Fruit fly (Drosophila melanogaster): ENCODE results near the gene CG7330.

CG7330 gene

DNA sequence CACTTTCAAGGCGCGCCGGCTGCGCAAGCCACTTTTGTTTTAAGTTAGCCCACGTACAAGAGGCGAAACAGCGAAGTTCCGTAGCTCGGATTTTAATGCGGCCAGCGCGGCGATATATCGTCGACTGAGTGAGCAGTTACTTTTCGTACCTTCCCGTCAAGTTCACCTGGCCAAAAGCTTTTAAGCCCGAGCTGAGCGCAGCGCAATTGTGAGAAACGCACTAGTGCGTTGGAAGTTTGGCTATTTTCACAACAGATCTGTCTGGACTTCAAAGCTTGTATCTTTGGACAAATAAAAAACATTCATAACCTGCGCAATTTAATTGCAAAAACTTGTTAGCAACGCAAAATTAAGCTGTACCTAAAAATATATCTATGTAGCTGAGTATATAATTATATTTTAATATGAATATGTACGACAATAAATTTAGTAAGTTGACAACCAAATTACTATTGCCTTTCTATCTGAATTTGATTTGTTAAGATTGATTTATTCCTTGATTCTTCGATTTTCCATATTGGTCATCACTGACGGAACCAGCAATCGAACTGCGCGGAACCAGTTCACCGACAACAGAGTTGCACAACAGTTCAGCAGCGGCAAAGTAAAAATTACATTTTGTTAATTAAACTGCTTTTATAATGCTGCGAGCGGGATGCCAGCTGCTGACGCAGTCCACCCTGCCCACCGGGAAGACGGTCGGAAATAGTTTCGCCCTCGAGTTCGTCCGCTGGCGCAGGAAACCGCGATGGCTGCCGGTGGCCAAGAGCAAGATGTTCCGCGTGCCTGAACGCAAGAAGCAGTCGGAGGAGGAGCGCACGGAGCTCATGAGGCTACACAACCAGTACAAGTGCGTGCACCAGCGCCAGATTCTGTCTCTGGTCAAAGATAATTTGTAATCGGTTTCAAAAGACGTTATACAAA lies 42.4 kb upstream of the CG7330 start, which contains the start of the genes CG13698 and mRpS26 (continued):
- TF ChIP-seq CG31441 (GFP tag; IDR thresholded peaks at IDR 0.05) (peak; percentile 83), grau (tag; optimal IDR thresholded peaks at IDR 0.05) (peak; percentile 76), lilli (GFP tag; optimal IDR thresholded peaks at IDR 0.05) (peak; percentile 71), sd (tag; optimal IDR thresholded peaks at IDR 0.05) (peak; percentile 18), Eip74EF (GFP tag; optimal IDR thresholded peaks at IDR 0.05) (no peak), repo (GFP tag; optimal IDR thresholded peaks at IDR 0.05) (peak; percentile 10), CG11456 (GFP tag; IDR thresholded peaks at IDR 0.05) (no peak), Hmr (GFP tag; optimal IDR thresholded peaks at IDR 0.05) (peak; percentile 80), E2f1 (GFP tag; IDR thresholded peaks at IDR 0.05) (0 out of 2 replicates have a peak, but pooled peaks have one; percentile 9), Oli (tag; optimal IDR thresholded peaks at IDR 0.05) (peak; percentile 66), CG6765 (GFP tag; optimal IDR thresholded peaks at IDR 0.05) (peak; percentile 40), Ssrp (tag; optimal IDR thresholded peaks at IDR 0.05) (peak; percentile 72), abd-A (tag; optimal IDR thresholded peaks at IDR 0.05) (peak; percentile 47), bab2 (GFP tag; optimal IDR thresholded peaks at IDR 0.05) (peak; percentile 36), CG4424 (GFP tag; optimal IDR thresholded peaks at IDR 0.05) (peak; percentile 72), CG7357 (GFP tag; IDR thresholded peaks at IDR 0.05) (no peak), CG2712 (tag; optimal IDR thresholded peaks at IDR 0.05) (peak; percentile 75), CG6689 (GFP tag; IDR thresholded peaks at IDR 0.05) (peak; percentile 58), CG7839 (tag; optimal IDR thresholded peaks at IDR 0.05) (peak; percentile 72), klu (GFP tag; IDR thresholded peaks at IDR 0.05) (peak; percentile 29; the same call in 1 of the 2 replicates), Dad (GFP tag; optimal IDR thresholded peaks at IDR 0.05) (no peak), B-H2 (GFP tag; optimal IDR thresholded peaks at IDR 0.05) (peak; percentile 68), CG9817 (tag; optimal IDR thresholded peaks at IDR 0.05) (peak; percentile 77), CG10321 (GFP tag; IDR thresholded peaks at IDR 0.05) (no peak), CG10209 (GFP tag; optimal IDR thresholded peaks at IDR 0.05) (peak; percentile 68), CG12104 (GFP tag; optimal IDR thresholded peaks at IDR 0.05) (peak; percentile 53), CG18262 (tag; optimal IDR thresholded peaks at IDR 0.05) (peak; percentile 78), jing (GFP tag; optimal IDR thresholded peaks at IDR 0.05) (peak; percentile 21), Abd-B (GFP tag; optimal IDR thresholded peaks at IDR 0.05) (peak; percentile 68), MESR4 (GFP tag; optimal IDR thresholded peaks at IDR 0.05) (peak; percentile 91), bsh (GFP tag; optimal IDR thresholded peaks at IDR 0.05) (peak in 1 of 2 experiments; percentile 71), CG8281 (tag; optimal IDR thresholded peaks at IDR 0.05) (peak; percentile 45), CG2875 (GFP tag; optimal IDR thresholded peaks at IDR 0.05) (peak; percentile 15), CG17361 (GFP tag; IDR thresholded peaks at IDR 0.05) (peak; percentile 84), Taf1 (GFP tag; IDR thresholded peaks at IDR 0.05) (peak; percentile 43; the same call in 1 of the 2 replicates), Hr3 (GFP tag; optimal IDR thresholded peaks at IDR 0.05) (peak; percentile 73), Max (GFP tag; optimal IDR thresholded peaks at IDR 0.05) (peak; percentile 50), CG18619 (GFP tag; optimal IDR thresholded peaks at IDR 0.05) (peak; percentile 62), unc-4 (GFP tag; IDR thresholded peaks at IDR 0.05; ENCODE audit: partially characterized antibody) (no peak), ewg (GFP tag; optimal IDR thresholded peaks at IDR 0.05) (peak; percentile 63), CG17829 (tag; optimal IDR thresholded peaks at IDR 0.05) (peak; percentile 71), D19B (GFP tag; optimal IDR thresholded peaks at IDR 0.05) (peak; percentile 58), CG9876 (GFP tag; optimal IDR thresholded peaks at IDR 0.05) (peak; percentile 46), CG2678 (tag; optimal IDR thresholded peaks at IDR 0.05) (peak; percentile 82), kay (GFP tag; optimal IDR thresholded peaks at IDR 0.05) (peak; percentile 53), CG32532 (GFP tag; IDR thresholded peaks at IDR 0.05) (peak; percentile 67), oc (tag; optimal IDR thresholded peaks at IDR 0.05) (peak; percentile 59)

All from whole organism, embryonic.